Fruit fly (Drosophila melanogaster) whole organism, wandering third instar larva: Measurements from ENCODE around the gene DIP2.

Experiments used
- Abd-B ChIP-seq: fragments of >200 bp; optimal IDR thresholded peaks from 2 replicates; lab custom pipeline; 2017; ENCODE audit warnings: missing biosample characterization, missing genetic modification characterization
- CG32264 ChIP-seq: fragments of 200-800 bp; sonication (Bioruptor generic); optimal IDR thresholded peaks from 2 replicates; lab custom pipeline; 2016; ENCODE audit warnings: missing biosample characterization, missing genetic modification characterization
- CG9705 ChIP-seq: fragments of 200-800 bp; sonication (Bioruptor generic); optimal IDR thresholded peaks from 2 replicates; lab custom pipeline; 2018; ENCODE audit warnings: missing biosample characterization, mild to moderate bottlenecking, missing genetic modification characterization
- CrebA ChIP-seq: fragments of 200-800 bp; sonication (Bioruptor generic); optimal IDR thresholded peaks from 2 replicates; lab custom pipeline; 2016; ENCODE audit warnings: missing biosample characterization, mild to moderate bottlenecking, missing genetic modification characterization, borderline replicate concordance
- Dfd ChIP-seq: fragments of >200 bp; optimal IDR thresholded peaks from 2 replicates; lab custom pipeline; 2017; ENCODE audit warnings: missing biosample characterization, missing genetic modification characterization
- Dif ChIP-seq: fragments of 200-275, 200-300 bp; sonication (Bioruptor generic); optimal IDR thresholded peaks from 2 replicates; lab custom pipeline; 2018; ENCODE audit warnings: missing biosample characterization, missing genetic modification characterization; ENCODE audit not compliant: partially characterized antibody
- GATAd ChIP-seq: sonication (Bioruptor generic); optimal IDR thresholded peaks from 2 replicates; lab custom pipeline; 2016; ENCODE audit warnings: missing biosample characterization, missing genetic modification characterization
- HLH106 ChIP-seq: fragments of 200-800 bp; optimal IDR thresholded peaks from 3 replicates; lab custom pipeline; 2019; ENCODE audit warnings: missing biosample characterization, mild to moderate bottlenecking, missing genetic modification characterization, moderate library complexity
- Hnf4 ChIP-seq: fragments of 200-800 bp; sonication (Bioruptor generic); optimal IDR thresholded peaks from 2 replicates; lab custom pipeline; 2016; ENCODE audit warnings: missing biosample characterization, mild to moderate bottlenecking, missing genetic modification characterization
- Hr78 ChIP-seq: fragments of >200 bp; optimal IDR thresholded peaks from 2 replicates; lab custom pipeline; 2017; ENCODE audit warnings: missing biosample characterization, missing genetic modification characterization
- Hr83 ChIP-seq: fragments of 200-300 bp; sonication (Bioruptor generic); optimal IDR thresholded peaks from 2 replicates; lab custom pipeline; 2016; ENCODE audit warnings: missing biosample characterization, mild to moderate bottlenecking, missing genetic modification characterization, moderate library complexity; ENCODE audit not compliant: poor library complexity, severe bottlenecking
- Jra ChIP-seq: sonication (Bioruptor generic); optimal IDR thresholded peaks from 2 replicates; lab custom pipeline; 2016; ENCODE audit warnings: missing biosample characterization, missing genetic modification characterization
- Mio ChIP-seq: sonication (Bioruptor generic); optimal IDR thresholded peaks from 2 replicates; lab custom pipeline; 2016; ENCODE audit warnings: missing biosample characterization, missing genetic modification characterization
- Myc ChIP-seq: fragments of >200 bp; optimal IDR thresholded peaks from 2 replicates; lab custom pipeline; 2017
- N ChIP-seq: fragments of >200 bp; optimal IDR thresholded peaks from 2 replicates; lab custom pipeline; 2018; ENCODE audit warnings: missing biosample characterization, missing external identifiers, missing genetic modification characterization
- OdsH ChIP-seq: fragments of 200-800 bp; sonication (Bioruptor generic); optimal IDR thresholded peaks from 2 replicates; lab custom pipeline; 2016; ENCODE audit warnings: missing biosample characterization, mild to moderate bottlenecking, missing genetic modification characterization
- Rel ChIP-seq, 2 experiments: fragments of 200-800 bp; sonication (Bioruptor generic) in 1 of 2; optimal IDR thresholded peaks; 2 replicates in 1 of 2; 3 replicates in 1 of 2; lab custom pipeline; 2016 to 2019; ENCODE audit warnings: mild to moderate bottlenecking in 2 of 2, missing biosample characterization in 2 of 2, missing genetic modification characterization in 2 of 2, moderate library complexity in 1 of 2
- Sp1 ChIP-seq: fragments of 200-800 bp; sonication (Bioruptor generic); optimal IDR thresholded peaks from 3 replicates; lab custom pipeline; 2019; ENCODE audit warnings: missing biosample characterization, mild to moderate bottlenecking, missing genetic modification characterization, moderate library complexity
- Vsx2 ChIP-seq: fragments of 200-300, 225-300 bp; sonication (Bioruptor generic); optimal IDR thresholded peaks from 2 replicates; lab custom pipeline; 2018; ENCODE audit warnings: missing biosample characterization, missing genetic modification characterization; ENCODE audit not compliant: partially characterized antibody
- br ChIP-seq: fragments of 200-800 bp; sonication (Bioruptor generic); optimal IDR thresholded peaks from 2 replicates; lab custom pipeline; 2016; ENCODE audit warnings: missing biosample characterization, missing genetic modification characterization
- brk ChIP-seq: fragments of 200-800 bp; sonication (Bioruptor generic); optimal IDR thresholded peaks from 2 replicates; lab custom pipeline; 2016; ENCODE audit warnings: missing biosample characterization, mild to moderate bottlenecking, missing genetic modification characterization
- dl ChIP-seq, 2 experiments: fragments of 175-275, 200-275 bp in 1 of 2; fragments of 200-275 bp in 1 of 2; sonication (Bioruptor generic); optimal IDR thresholded peaks; lab custom pipeline; 2018; ENCODE audit warnings: mild to moderate bottlenecking in 2 of 2, missing biosample characterization in 2 of 2, missing genetic modification characterization in 2 of 2, moderate library complexity in 2 of 2; ENCODE audit not compliant: partially characterized antibody in 2 of 2, insufficient read depth in 1 of 2
- dmrt93B ChIP-seq: fragments of 200-800 bp; sonication (Bioruptor generic); optimal IDR thresholded peaks from 2 replicates; lab custom pipeline; 2018; ENCODE audit warnings: missing biosample characterization, mild to moderate bottlenecking, missing genetic modification characterization
- dsf ChIP-seq: sonication (Bioruptor generic); optimal IDR thresholded peaks from 2 replicates; lab custom pipeline; 2016; ENCODE audit warnings: missing biosample characterization, missing genetic modification characterization, borderline replicate concordance
- ey ChIP-seq: fragments of 200-800 bp; sonication (Bioruptor generic); optimal IDR thresholded peaks from 2 replicates; lab custom pipeline; 2016; ENCODE audit warnings: missing biosample characterization, missing genetic modification characterization
- foxo ChIP-seq, 2 experiments: fragments of 200-800 bp; sonication (Bioruptor generic); optimal IDR thresholded peaks; 2 replicates in 1 of 2; 3 replicates in 1 of 2; lab custom pipeline; 2016 to 2017; ENCODE audit warnings: missing biosample characterization in 2 of 2, missing genetic modification characterization in 2 of 2
- fru ChIP-seq: fragments of 200-800 bp; sonication (Bioruptor generic); optimal IDR thresholded peaks from 3 replicates; lab custom pipeline; 2016; ENCODE audit warnings: missing biosample characterization, mild to moderate bottlenecking, missing genetic modification characterization
- h ChIP-seq: fragments of 200-800 bp; sonication (Bioruptor generic); optimal IDR thresholded peaks from 3 replicates; lab custom pipeline; 2016; ENCODE audit warnings: missing biosample characterization, mild to moderate bottlenecking, missing genetic modification characterization
- jim ChIP-seq: fragments of 175-275, 200-325 bp; sonication (Bioruptor generic); optimal IDR thresholded peaks from 2 replicates; lab custom pipeline; 2016; ENCODE audit warnings: missing biosample characterization, mild to moderate bottlenecking, missing genetic modification characterization
- lola ChIP-seq: fragments of >200 bp; optimal IDR thresholded peaks from 2 replicates; lab custom pipeline; 2017; ENCODE audit warnings: missing biosample characterization, missing genetic modification characterization
- pan ChIP-seq: fragments of >200 bp; optimal IDR thresholded peaks from 2 replicates; lab custom pipeline; 2017
- psq ChIP-seq: fragments of 200-800 bp; sonication (Bioruptor generic); optimal IDR thresholded peaks from 3 replicates; lab custom pipeline; 2017; ENCODE audit warnings: missing biosample characterization, mild to moderate bottlenecking, missing genetic modification characterization, moderate library complexity
- rgr ChIP-seq: fragments of 200-800 bp; sonication (Bioruptor generic); optimal IDR thresholded peaks from 3 replicates; lab custom pipeline; 2016; ENCODE audit warnings: missing biosample characterization, mild to moderate bottlenecking, missing genetic modification characterization
- sage ChIP-seq: fragments of 200-800 bp; sonication (Bioruptor generic); optimal IDR thresholded peaks from 2 replicates; lab custom pipeline; 2016; ENCODE audit warnings: missing biosample characterization, mild to moderate bottlenecking, missing genetic modification characterization
- sv ChIP-seq: fragments of 200-800 bp; sonication (Bioruptor generic); optimal IDR thresholded peaks from 3 replicates; lab custom pipeline; 2016; ENCODE audit warnings: missing biosample characterization, missing genetic modification characterization
- tai ChIP-seq: sonication (Bioruptor generic); optimal IDR thresholded peaks from 2 replicates; lab custom pipeline; 2016; ENCODE audit warnings: missing biosample characterization, missing genetic modification characterization
- usp ChIP-seq: fragments of >200 bp; optimal IDR thresholded peaks from 2 replicates; lab custom pipeline; 2017; ENCODE audit warnings: missing biosample characterization, missing genetic modification characterization
- woc ChIP-seq: sonication (Bioruptor generic); optimal IDR thresholded peaks from 2 replicates; lab custom pipeline; 2016; ENCODE audit warnings: missing biosample characterization, mild to moderate bottlenecking, missing genetic modification characterization

Gene DIP2

dm6 chr3L:223019-223902 lies 34.5 kb downstream of the DIP2 start, which contains the start of the genes pyx and CG33229:
TSS of gene pyx (minus strand) at chr3L:223069.
TSS of gene CG33229 (plus strand) at chr3L:223852.
- peak; percentile 73 for TF ChIP-seq h
- TF ChIP-seq pan (lab: Kevin White, UChicago): no peak
- peak; percentile 44 for TF ChIP-seq sage
- TF ChIP-seq Vsx2 (GFP tag; lab: Kevin White, UChicago): no peak
- peak; percentile 68 for TF ChIP-seq br (GFP tag; lab: Kevin White, UChicago)
- peak; percentile 82 for TF ChIP-seq sv (GFP tag; lab: Kevin White, UChicago)
- TF ChIP-seq Dif: no peak
- peak; percentile 61 for TF ChIP-seq Sp1
- TF ChIP-seq HLH106: peak; percentile 85
- TF ChIP-seq Mio (GFP tag; lab: Kevin White, UChicago): no peak
- peak; percentile 4 for TF ChIP-seq Hnf4
- no peak for TF ChIP-seq CG32264 (GFP tag; lab: Kevin White, UChicago)
- no peak for TF ChIP-seq Jra (GFP tag; lab: Kevin White, UChicago)
- TF ChIP-seq usp (GFP tag; lab: Kevin White, UChicago): no peak
- no peak for TF ChIP-seq tai (GFP tag; lab: Kevin White, UChicago)
- peak; percentile 74 for TF ChIP-seq fru (GFP tag; lab: Kevin White, UChicago)
- TF ChIP-seq Hr78 (GFP tag; lab: Kevin White, UChicago): no peak
- TF ChIP-seq Abd-B (GFP tag; lab: Kevin White, UChicago): no peak
- TF ChIP-seq dmrt93B (GFP tag; lab: Kevin White, UChicago): peak; percentile 73
- TF ChIP-seq Myc (lab: Kevin White, UChicago): no peak
- peak; percentile 60 for TF ChIP-seq OdsH (GFP tag; lab: Kevin White, UChicago)
- no peak for TF ChIP-seq brk (GFP tag; lab: Kevin White, UChicago)
- peak; percentile 63 for TF ChIP-seq Hr83
- no peak for TF ChIP-seq dl (GFP tag; optimal IDR thresholded peaks at IDR 0.05; lab: Kevin White, UChicago; ENCODE audit: insufficient read depth in 1 of 2, partially characterized antibody in 2 of 2)
- TF ChIP-seq woc (GFP tag; lab: Kevin White, UChicago): peak; percentile 37
- TF ChIP-seq psq (GFP tag; lab: Kevin White, UChicago): peak; percentile 53
- TF ChIP-seq CG9705 (GFP tag; lab: Kevin White, UChicago): peak; percentile 67
- TF ChIP-seq Rel (GFP tag; optimal IDR thresholded peaks at IDR 0.05; lab: Kevin White, UChicago): peak; percentile 3
- TF ChIP-seq Rel (tag; optimal IDR thresholded peaks at IDR 0.05; lab: Kevin White, UChicago): no peak
- TF ChIP-seq lola: no peak
- TF ChIP-seq dsf: no peak
- peak in 1 of 2 experiments; percentile 81 for TF ChIP-seq foxo (GFP tag; optimal IDR thresholded peaks at IDR 0.05; lab: Kevin White, UChicago)
- peak; percentile 77 for TF ChIP-seq ey (GFP tag; lab: Kevin White, UChicago)
- TF ChIP-seq Dfd (GFP tag; lab: Kevin White, UChicago): no peak
- peak; percentile 58 for TF ChIP-seq rgr (GFP tag; lab: Kevin White, UChicago)
- TF ChIP-seq jim (GFP tag; lab: Kevin White, UChicago): peak; percentile 17
- no peak for TF ChIP-seq N
- TF ChIP-seq GATAd: no peak
- TF ChIP-seq CrebA (GFP tag; lab: Kevin White, UChicago): no peak

- no peak for TF ChIP-seq fru (GFP tag; lab: Kevin White, UChicago)
- TF ChIP-seq Myc (lab: Kevin White, UChicago): no peak
- no peak for TF ChIP-seq sv (GFP tag; lab: Kevin White, UChicago)
- TF ChIP-seq dsf: no peak
- no peak for TF ChIP-seq jim (GFP tag; lab: Kevin White, UChicago)
- no peak for TF ChIP-seq OdsH (GFP tag; lab: Kevin White, UChicago)
- no peak for TF ChIP-seq sage
- TF ChIP-seq Jra (GFP tag; lab: Kevin White, UChicago): no peak
- TF ChIP-seq Abd-B (GFP tag; lab: Kevin White, UChicago): no peak
- no peak for TF ChIP-seq N
- TF ChIP-seq Hr78 (GFP tag; lab: Kevin White, UChicago): no peak
- TF ChIP-seq CG32264 (GFP tag; lab: Kevin White, UChicago): no peak
- TF ChIP-seq ey (GFP tag; lab: Kevin White, UChicago): no peak
- no peak for TF ChIP-seq psq (GFP tag; lab: Kevin White, UChicago)
Observed at dm6 chr3L:217480-218118, 40.2 kb downstream of the DIP2 start, which contains the start of gene CG13877. TSS of gene CG13877 (plus strand) at chr3L:218068.
